Fruit fly (Drosophila melanogaster) whole organism, embryonic: ENCODE results near the gene wdb.

ENCODE experiments used
- B-H1 ChIP-seq: fragments of 200-800 bp; sonication (Bioruptor generic); IDR thresholded peaks from 3 replicates; pipeline ENCODE4 v1.3.6; 2022; ENCODE audit warnings: missing biosample characterization, missing genetic modification characterization
- BEAF-32 ChIP-seq: fragments of 200-800 bp; sonication (Bioruptor generic); optimal IDR thresholded peaks from 3 replicates; lab custom pipeline; 2017; ENCODE audit warnings: missing biosample characterization, missing genetic modification characterization, mild to moderate bottlenecking, moderate library complexity, missing genetic modification reagents
- CG11398 ChIP-seq: fragments of 200-800 bp; sonication (Bioruptor generic); optimal IDR thresholded peaks from 2 replicates; lab custom pipeline; 2016; ENCODE audit warnings: missing biosample characterization, missing genetic modification characterization
- CG11504 ChIP-seq: fragments of 200-800 bp; sonication (Bioruptor generic); optimal IDR thresholded peaks from 3 replicates; lab custom pipeline; 2019; ENCODE audit warnings: missing biosample characterization, mild to moderate bottlenecking, missing genetic modification characterization, moderate library complexity
- CG11695 ChIP-seq: fragments of 200-800 bp; sonication (Bioruptor generic); IDR thresholded peaks from 3 replicates; pipeline ENCODE4 v1.3.6; 2022; ENCODE audit warnings: missing biosample characterization, missing genetic modification characterization
- CG11696 ChIP-seq: fragments of 200-800 bp; sonication (Bioruptor generic); IDR thresholded peaks from 2 replicates; pipeline ENCODE4 v1.3.6; 2022; ENCODE audit warnings: missing biosample characterization, missing genetic modification characterization
- CG12236 ChIP-seq: fragments of 200-800 bp; sonication (Bioruptor generic); optimal IDR thresholded peaks from 2 replicates; lab custom pipeline; 2016; ENCODE audit warnings: missing biosample characterization, missing genetic modification characterization
- CG13894 ChIP-seq: fragments of 200-800 bp; sonication (Bioruptor generic); optimal IDR thresholded peaks from 3 replicates; lab custom pipeline; 2018; ENCODE audit warnings: missing biosample characterization, mild to moderate bottlenecking, missing genetic modification characterization, moderate library complexity
- CG18262 ChIP-seq: fragments of 200-800 bp; optimal IDR thresholded peaks from 3 replicates; lab custom pipeline; 2019; ENCODE audit warnings: missing biosample characterization, mild to moderate bottlenecking, missing genetic modification characterization, moderate library complexity
- CG2120 ChIP-seq: fragments of 200-800 bp; sonication (Bioruptor generic); optimal IDR thresholded peaks from 3 replicates; lab custom pipeline; 2016; ENCODE audit warnings: missing biosample characterization, missing genetic modification characterization
- CG4424 ChIP-seq: fragments of 200-800 bp; sonication (Bioruptor generic); optimal IDR thresholded peaks from 3 replicates; lab custom pipeline; 2016; ENCODE audit warnings: missing biosample characterization, missing genetic modification characterization
- CG4730 ChIP-seq: fragments of 200-800 bp; sonication (Bioruptor generic); IDR thresholded peaks from 2 replicates; pipeline ENCODE4 v1.3.6; 2022; ENCODE audit warnings: missing biosample characterization, missing genetic modification characterization
- CG6689 ChIP-seq: fragments of 200-800 bp; sonication (Bioruptor generic); IDR thresholded peaks from 2 replicates; pipeline ENCODE4 v1.3.6; 2022; ENCODE audit warnings: missing biosample characterization, missing genetic modification characterization
- CG6854 ChIP-seq: fragments of 200-800 bp; sonication (Bioruptor generic); optimal IDR thresholded peaks from 3 replicates; lab custom pipeline; 2017; ENCODE audit warnings: missing biosample characterization, mild to moderate bottlenecking, missing genetic modification characterization
- CG7963 ChIP-seq: fragments of 200-800 bp; sonication (Bioruptor generic); IDR thresholded peaks from 3 replicates; pipeline ENCODE4 v1.3.6; 2022; ENCODE audit warnings: missing biosample characterization, missing genetic modification characterization; ENCODE audit not compliant: partially characterized antibody
- CG8089 ChIP-seq: fragments of 200-800 bp; sonication (Bioruptor generic); optimal IDR thresholded peaks from 3 replicates; lab custom pipeline; 2016; ENCODE audit warnings: missing biosample characterization, missing genetic modification characterization
- CG8359 ChIP-seq: fragments of 200-800 bp; sonication (Bioruptor generic); optimal IDR thresholded peaks from 2 replicates; lab custom pipeline; 2017; ENCODE audit warnings: missing biosample characterization, mild to moderate bottlenecking, missing genetic modification characterization, borderline replicate concordance
- CG9437 ChIP-seq: fragments of 200-800 bp; sonication (Bioruptor generic); optimal IDR thresholded peaks from 2 replicates; lab custom pipeline; 2018; ENCODE audit warnings: missing biosample characterization, mild to moderate bottlenecking, missing genetic modification characterization
- CG9817 ChIP-seq: fragments of 200-800 bp; sonication (Bioruptor generic); optimal IDR thresholded peaks from 2 replicates; lab custom pipeline; 2018; ENCODE audit warnings: missing biosample characterization, mild to moderate bottlenecking, missing genetic modification characterization, moderate library complexity
- CG9932 ChIP-seq: fragments of 200-800 bp; sonication (Bioruptor generic); IDR thresholded peaks from 2 replicates; pipeline ENCODE4 v1.3.6; 2022; ENCODE audit warnings: missing biosample characterization, missing genetic modification characterization
- Chrac-16 ChIP-seq: fragments of 200-800 bp; sonication (Bioruptor generic); optimal IDR thresholded peaks from 3 replicates; lab custom pipeline; 2016; ENCODE audit warnings: missing biosample characterization, missing genetic modification characterization
- D19A ChIP-seq: fragments of 200-800 bp; optimal IDR thresholded peaks from 3 replicates; lab custom pipeline; 2019; ENCODE audit warnings: missing biosample characterization, mild to moderate bottlenecking, missing genetic modification characterization, moderate library complexity
- E2f1 ChIP-seq: fragments of 200-800 bp; sonication (Bioruptor generic); IDR thresholded peaks from 2 replicates; pipeline ENCODE4 v1.3.6; 2022; ENCODE audit warnings: missing biosample characterization, missing genetic modification characterization
- Ets65A ChIP-seq: fragments of 200-800 bp; sonication (Bioruptor generic); peaks from one replicate; lab custom pipeline; 2016; ENCODE audit warnings: missing biosample characterization, missing genetic modification characterization
- Hr3 ChIP-seq: fragments of 200-800 bp; sonication (Bioruptor generic); optimal IDR thresholded peaks from 3 replicates; lab custom pipeline; 2016; ENCODE audit warnings: missing biosample characterization, missing genetic modification characterization
- Med ChIP-seq: fragments of 200-800 bp; sonication (Bioruptor generic); peaks from one replicate; lab custom pipeline; 2016; ENCODE audit warnings: missing biosample characterization, missing genetic modification characterization, mild to moderate bottlenecking, inconsistent platforms, moderate library complexity
- Meics ChIP-seq: fragments of 200-800 bp; sonication (Bioruptor generic); optimal IDR thresholded peaks from 2 replicates; lab custom pipeline; 2017; ENCODE audit warnings: missing biosample characterization, mild to moderate bottlenecking, missing genetic modification characterization
- NC2α ChIP-seq: fragments of 200-800 bp; sonication (Bioruptor generic); optimal IDR thresholded peaks from 2 replicates; lab custom pipeline; 2016; ENCODE audit warnings: missing biosample characterization, missing genetic modification characterization
- Sry-β ChIP-seq: fragments of 200-800 bp; sonication (Bioruptor generic); optimal IDR thresholded peaks from 2 replicates; lab custom pipeline; 2018; ENCODE audit warnings: missing biosample characterization, mild to moderate bottlenecking, missing genetic modification characterization, moderate library complexity
- abd-A ChIP-seq: fragments of 200-800 bp; sonication (Bioruptor generic); optimal IDR thresholded peaks from 3 replicates; lab custom pipeline; 2019; ENCODE audit warnings: missing biosample characterization, mild to moderate bottlenecking, missing genetic modification characterization, moderate library complexity
- cad ChIP-seq: fragments of >200 bp; optimal IDR thresholded peaks from 2 replicates; lab custom pipeline; 2017; ENCODE audit warnings: missing biosample characterization, missing genetic modification characterization
- chinmo ChIP-seq: fragments of 200-800 bp; sonication (Bioruptor generic); IDR thresholded peaks from 4 replicates; pipeline ENCODE4 v1.3.6; 2022; ENCODE audit warnings: missing biosample characterization, missing genetic modification characterization; ENCODE audit not compliant: partially characterized antibody
- chm ChIP-seq: fragments of 200-800 bp; sonication (Bioruptor generic); IDR thresholded peaks from 2 replicates; pipeline ENCODE4 v1.3.6; 2022; ENCODE audit warnings: missing biosample characterization, missing genetic modification characterization
- crol ChIP-seq: fragments of 200-800 bp; sonication (Bioruptor generic); IDR thresholded peaks from 2 replicates; pipeline ENCODE4 v1.3.6; 2022; ENCODE audit warnings: missing biosample characterization, missing genetic modification characterization
- danr ChIP-seq: fragments of 200-800 bp; sonication (Bioruptor generic); IDR thresholded peaks from 2 replicates; pipeline ENCODE4 v1.3.6; 2022; ENCODE audit warnings: missing biosample characterization, missing genetic modification characterization
- en ChIP-seq: fragments of 200-800 bp; sonication (Bioruptor generic); optimal IDR thresholded peaks from 2 replicates; lab custom pipeline; 2016; ENCODE audit warnings: missing biosample characterization, missing genetic modification characterization
- gce ChIP-seq: fragments of 200-800 bp; sonication (Bioruptor generic); IDR thresholded peaks from 3 replicates; pipeline ENCODE4 v1.3.6; 2022; ENCODE audit warnings: missing biosample characterization, missing genetic modification characterization
- gfzf ChIP-seq: fragments of 200-800 bp; sonication (Bioruptor generic); optimal IDR thresholded peaks from 2 replicates; lab custom pipeline; 2016; ENCODE audit warnings: missing biosample characterization, mild to moderate bottlenecking, missing genetic modification characterization, moderate library complexity
- maf-S ChIP-seq: fragments of 200-800 bp; sonication (Bioruptor generic); optimal IDR thresholded peaks from 2 replicates; lab custom pipeline; 2016; ENCODE audit warnings: missing biosample characterization, missing genetic modification characterization
- pb ChIP-seq: fragments of 200-800 bp; sonication (Bioruptor generic); optimal IDR thresholded peaks from 3 replicates; lab custom pipeline; 2016; ENCODE audit warnings: missing biosample characterization, missing genetic modification characterization
- rib ChIP-seq: fragments of 200-800 bp; sonication (Bioruptor generic); IDR thresholded peaks from 2 replicates; pipeline ENCODE4 v1.3.6; 2022; ENCODE audit warnings: missing biosample characterization, missing genetic modification characterization
- row ChIP-seq: fragments of 200-800 bp; sonication (Bioruptor generic); IDR thresholded peaks from 3 replicates; pipeline ENCODE4 v1.3.6; 2022; ENCODE audit warnings: missing biosample characterization, missing genetic modification characterization
- sens ChIP-seq: fragments of 200-800 bp; sonication (Bioruptor generic); peaks from one replicate; lab custom pipeline; 2016; ENCODE audit warnings: missing biosample characterization, missing genetic modification characterization
- sima ChIP-seq: fragments of 200-800 bp; sonication (Bioruptor generic); optimal IDR thresholded peaks from 2 replicates; lab custom pipeline; 2016; ENCODE audit warnings: missing biosample characterization, missing genetic modification characterization
- sisA ChIP-seq: fragments of 200-800 bp; sonication (Bioruptor generic); IDR thresholded peaks from 2 replicates; pipeline ENCODE4 v1.3.6; 2022; ENCODE audit warnings: missing biosample characterization, missing genetic modification characterization
- stc ChIP-seq: fragments of 200-800 bp; sonication (Bioruptor generic); IDR thresholded peaks from 2 replicates; pipeline ENCODE4 v1.3.6; 2022; ENCODE audit warnings: missing biosample characterization, missing genetic modification characterization
- wek ChIP-seq: fragments of 200-800 bp; sonication (Bioruptor generic); optimal IDR thresholded peaks from 3 replicates; lab custom pipeline; 2018; ENCODE audit warnings: missing biosample characterization, mild to moderate bottlenecking, missing genetic modification characterization, moderate library complexity
- zfh1 ChIP-seq: fragments of 200-800 bp; sonication (Bioruptor generic); IDR thresholded peaks from 3 replicates; pipeline ENCODE4 v1.3.6; 2022; ENCODE audit warnings: missing biosample characterization, missing genetic modification characterization

wdb gene

dm6 chr3R:27581890-27582487 lies at the start of gene wdb (continued):
- TF ChIP-seq CG9817 (tag; lab: Kevin White, UChicago), result peak; percentile 60
- TF ChIP-seq rib (GFP tag; lab: Robert Waterston, UW), result no peak
- TF ChIP-seq pb, result peak; percentile 14
- no peak for TF ChIP-seq CG11398
- peak; percentile 51 for TF ChIP-seq Meics (GFP tag; lab: Kevin White, UChicago)
- peak; percentile 4 for TF ChIP-seq en (GFP tag; lab: Kevin White, UChicago)
- TF ChIP-seq sima, result no peak
- no peak for TF ChIP-seq CG18262 (tag; lab: Kevin White, UChicago)
- TF ChIP-seq maf-S (GFP tag; lab: Kevin White, UChicago), result peak; percentile 44
- no peak for TF ChIP-seq CG12236 (GFP tag; lab: Kevin White, UChicago)
- no peak for TF ChIP-seq CG6854
- peak; percentile 4 for TF ChIP-seq gfzf (GFP tag; lab: Kevin White, UChicago)
- TF ChIP-seq CG8089 (GFP tag; lab: Kevin White, UChicago), result peak; percentile 12
- TF ChIP-seq CG4424, result peak; percentile 46
- peak; percentile 24 for TF ChIP-seq Hr3 (GFP tag; lab: Kevin White, UChicago)
- peak; percentile 78 for TF ChIP-seq CG2120

dm6 chr3R:27625911-27626310 lies 43.9 kb upstream of the wdb start, which contains the start of gene CG5612:
Gene CG5612, minus strand, starts transcription at chr3R:27626011.
- TF ChIP-seq CG11696 (GFP tag; lab: Robert Waterston, UW) (no peak), Sry-β (no peak), CG4730 (GFP tag; lab: Robert Waterston, UW) (no peak), gce (GFP tag; lab: Robert Waterston, UW) (no peak)

DNA sequence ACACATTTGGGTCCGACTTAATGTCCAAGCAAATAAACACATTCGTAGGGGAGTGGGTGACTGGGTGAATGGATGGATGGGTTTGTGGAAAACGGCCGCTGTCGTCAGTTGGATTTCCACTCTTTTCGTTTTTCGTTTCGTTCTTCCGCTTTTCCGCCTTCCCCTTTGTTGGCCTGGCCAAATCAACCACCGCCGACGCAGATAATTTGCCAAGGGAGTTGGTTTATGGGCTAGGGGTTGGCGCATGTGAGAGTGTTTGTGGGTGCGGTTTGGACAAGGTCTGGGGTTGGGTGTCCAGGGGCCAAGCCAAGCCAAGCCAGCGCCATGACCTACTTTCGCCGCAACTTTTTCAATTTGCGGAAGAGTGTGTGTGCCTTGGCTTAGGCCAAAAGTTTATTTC lies 41.0 kb upstream of the wdb start:
- TF ChIP-seq cad (GFP tag; lab: Kevin White, UChicago) (no peak), CG11504 (tag; lab: Kevin White, UChicago) (no peak), Chrac-16 (GFP tag; lab: Kevin White, UChicago) (no peak), sens (GFP tag; lab: Kevin White, UChicago) (no peak), chinmo (GFP tag; lab: Robert Waterston, UW) (0 out of 4 replicates have a peak, but pooled peaks have one; percentile 19), CG11696 (GFP tag; lab: Robert Waterston, UW) (no peak), D19A (peak; percentile 74), NC2α (no peak), CG13894 (peak; percentile 17), crol (GFP tag; lab: Robert Waterston, UW) (peak; percentile 54), CG7963 (no peak), abd-A (peak; percentile 86), danr (GFP tag; lab: Robert Waterston, UW) (no peak), CG8359 (GFP tag; lab: Kevin White, UChicago) (no peak), stc (no peak), Ets65A (GFP tag; lab: Kevin White, UChicago) (peak; percentile 65)

- TF ChIP-seq CG9932 (GFP tag; lab: Robert Waterston, UW) (peak; percentile 25; the same call in 1 of the 2 replicates), Med (peak; percentile 72), sens (GFP tag; lab: Kevin White, UChicago) (peak; percentile 42), B-H1 (GFP tag; lab: Robert Waterston, UW) (peak; percentile 27; the same call in 2 of the 3 replicates), CG11695 (GFP tag; lab: Robert Waterston, UW) (0 out of 3 replicates have a peak, but pooled peaks have one; percentile 38), row (peak; percentile 51), E2f1 (GFP tag; lab: Robert Waterston, UW) (0 out of 2 replicates have a peak, but pooled peaks have one; percentile 23), zfh1 (no peak), chm (no peak), BEAF-32 (GFP tag; lab: Kevin White, UChicago) (no peak), NC2α (no peak), CG6689 (peak; percentile 33; the same call in 1 of the 2 replicates), sisA (GFP tag; lab: Robert Waterston, UW) (0 out of 2 replicates have a peak, but pooled peaks have one; percentile 34), CG9437 (no peak), wek (GFP tag; lab: Kevin White, UChicago) (no peak)
Observed at dm6 chr3R:27621861-27622260, 39.8 kb upstream of the wdb start.
